Worm (Caenorhabditis elegans): ENCODE results near the gene Y54G9A.9.
A peak's percentile ranks its signal among the peaks of the same experiment; 100 is the strongest.

DNA sequence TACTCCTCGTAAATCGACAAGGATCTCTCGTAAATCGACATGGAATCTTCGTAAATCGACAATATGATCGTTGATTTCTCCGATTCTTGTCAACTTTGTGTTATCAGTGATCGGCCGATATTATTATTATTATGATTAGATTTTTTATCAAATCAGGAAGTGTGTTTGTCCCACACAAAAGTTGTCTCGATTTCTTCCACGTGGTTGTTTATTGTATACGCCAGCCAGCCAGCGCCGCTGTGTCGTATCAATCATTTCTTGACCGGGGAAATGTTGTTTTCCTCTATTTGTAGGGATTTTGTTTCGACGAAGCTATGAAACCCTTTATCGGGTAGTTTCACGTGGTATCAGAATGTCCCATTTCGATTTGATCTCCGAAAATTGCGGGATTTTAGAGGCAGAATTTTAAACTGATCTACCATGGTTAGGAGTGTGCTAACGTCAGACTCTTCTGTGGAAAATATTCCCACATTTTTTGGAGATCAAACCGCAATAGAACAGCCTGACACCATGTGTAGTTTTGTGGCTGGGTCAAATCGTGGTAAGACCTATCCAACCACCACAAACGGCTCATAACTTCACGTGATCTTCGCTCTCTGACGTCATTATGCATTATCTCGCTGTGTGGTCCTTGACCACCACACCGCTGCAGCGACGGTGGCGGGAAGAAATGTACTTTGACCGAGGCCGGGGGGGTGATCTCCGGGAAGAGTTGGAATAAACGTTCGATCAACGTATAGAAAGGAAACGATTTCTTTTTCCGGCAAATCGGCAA is 8.4 kb downstream of the Y54G9A.9 start:
- TF ChIP-seq dve-1 (tag; optimal IDR thresholded peaks at IDR 0.05; ENCODE audit: insufficient read depth) (peak; percentile 77), hlh-11 (tag; optimal IDR thresholded peaks at IDR 0.05) (peak; percentile 87), nhr-11 (tag; optimal IDR thresholded peaks at IDR 0.05) (no peak), skn-1 (tag; optimal IDR thresholded peaks at IDR 0.05) (no peak), pqm-1 (tag; optimal IDR thresholded peaks at IDR 0.05) (peak; percentile 10), F49E8.2 (tag; optimal IDR thresholded peaks at IDR 0.05; ENCODE audit: borderline replicate concordance) (no peak), ceh-28 (tag; optimal IDR thresholded peaks at IDR 0.05) (no peak), nhr-42 (GFP tag; IDR thresholded peaks at IDR 0.05) (0 out of 2 replicates have a peak, but pooled peaks have one; percentile 51), ctbp-1 (GFP tag; IDR thresholded peaks at IDR 0.05) (no peak), spr-3 (GFP tag; optimal IDR thresholded peaks at IDR 0.05) (no peak), dmd-6 (GFP tag; IDR thresholded peaks at IDR 0.05) (peak; percentile 61), nhr-6 (tag; optimal IDR thresholded peaks at IDR 0.05) (no peak)

All from whole organism, L4 larva.